Worm (Caenorhabditis elegans) whole organism, L4 larva: ENCODE results near the gene bath-38.

Source experiments
- F44E2.7 ChIP-seq: fragments of 200-800 bp; sonication (Bioruptor generic); IDR thresholded peaks from 2 replicates; pipeline ENCODE4 v2.1.2; 2022; ENCODE audit warnings: missing genetic modification characterization, missing compliant biosample characterization
- attf-4 ChIP-seq: sonication (generic microtip); optimal IDR thresholded peaks from 3 replicates; lab custom pipeline; 2017; ENCODE audit warnings: missing biosample characterization, missing genetic modification characterization
- ceh-82 ChIP-seq: sonication (generic microtip); optimal IDR thresholded peaks from 2 replicates; lab custom pipeline; 2017; ENCODE audit warnings: missing biosample characterization, missing genetic modification characterization
- gei-8 ChIP-seq: fragments of 200-800 bp; sonication (Bioruptor generic); optimal IDR thresholded peaks from 2 replicates; lab custom pipeline; 2018; ENCODE audit warnings: mild to moderate bottlenecking, missing genetic modification characterization, missing compliant biosample characterization
- snpc-4 ChIP-seq: fragments of 150-350 bp; optimal IDR thresholded peaks from 2 replicates; lab custom pipeline; 2014; ENCODE audit warnings: missing biosample characterization, missing genetic modification characterization

- no peak for TF ChIP-seq gei-8 (GFP tag; lab: Kevin White, UChicago)
- no peak for TF ChIP-seq attf-4 (tag; lab: Kevin White, UChicago)
- TF ChIP-seq ceh-82 (tag; lab: Kevin White, UChicago): no peak
- no peak for TF ChIP-seq snpc-4
- no peak for TF ChIP-seq F44E2.7 (GFP tag; lab: Robert Waterston, UW)
Observed at ce11 chrII:10073986-10074385, 28.9 kb upstream of the bath-38 start.
